Worm (Caenorhabditis elegans) whole organism, L4 larva: ENCODE data around the gene nhr-28.

Experiments
- F49E8.2 ChIP-seq: sonication (generic microtip); optimal IDR thresholded peaks from 2 replicates; lab custom pipeline; 2016; ENCODE audit warnings: missing compliant biosample characterization, mild to moderate bottlenecking, missing genetic modification characterization, borderline replicate concordance
- Y5F2A.4 ChIP-seq: fragments of 200-800 bp; sonication (Bioruptor generic); optimal IDR thresholded peaks from 2 replicates; lab custom pipeline; 2018; ENCODE audit warnings: mild to moderate bottlenecking, missing genetic modification characterization, missing compliant biosample characterization
- daf-8 ChIP-seq: fragments of 200-800 bp; sonication (Bioruptor generic); IDR thresholded peaks from 2 replicates; pipeline ENCODE4 v1.3.6; 2022; ENCODE audit warnings: missing genetic modification characterization, missing compliant biosample characterization
- lin-15B ChIP-seq: fragments of 150-350 bp; sonication (generic microtip); optimal IDR thresholded peaks from 3 replicates; lab custom pipeline; 2014; ENCODE audit warnings: missing biosample characterization, missing genetic modification characterization
- pha-4 ChIP-seq, 2 experiments: fragments of 150-350 bp in 1 of 2; fragments of 200-800 bp in 1 of 2; sonication (Bioruptor generic) in 1 of 2; IDR thresholded peaks in 1 of 2; optimal IDR thresholded peaks in 1 of 2; 2 replicates each; pipeline versions ENCODE4 v1.3.6 to Lab custom; 2014 to 2022; ENCODE audit warnings: missing genetic modification characterization in 2 of 2, missing genetic modification reagents in 2 of 2, missing biosample characterization in 1 of 2, missing compliant biosample characterization in 1 of 2
- unc-39 ChIP-seq: sonication (generic microtip); optimal IDR thresholded peaks from 2 replicates; lab custom pipeline; 2017; ENCODE audit warnings: missing biosample characterization, missing genetic modification characterization

DNA sequence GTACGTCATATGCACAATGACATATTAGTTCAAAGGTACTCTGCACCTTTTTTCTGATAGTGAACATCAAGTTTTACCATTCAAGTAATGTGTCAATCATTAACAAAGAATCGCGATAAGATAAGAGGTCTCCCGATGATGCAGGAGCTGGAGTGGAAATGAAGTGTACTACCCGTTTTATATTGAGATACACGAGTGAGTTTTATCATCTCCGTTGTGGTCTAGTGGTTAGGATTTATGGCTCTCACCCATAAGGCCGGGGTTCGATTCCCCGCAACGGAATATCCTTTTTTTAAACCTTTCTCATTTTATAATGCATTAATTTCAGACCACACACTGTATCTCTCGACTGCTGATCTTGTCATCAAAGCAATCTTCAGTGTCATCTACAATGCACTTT, 23.1 kb downstream of the nhr-28 start:
- TF ChIP-seq daf-8 (GFP tag; lab: Robert Waterston, UW): no peak
- no peak for TF ChIP-seq Y5F2A.4 (GFP tag; lab: Kevin White, UChicago)
- peak; percentile 12 for TF ChIP-seq F49E8.2
- TF ChIP-seq pha-4 (GFP tag; IDR thresholded peaks at IDR 0.05; lab: Robert Waterston, UW): peak; percentile 81; the same call in 1 of the 2 replicates
- no peak for TF ChIP-seq pha-4 (tag; optimal IDR thresholded peaks at IDR 0.05; lab: Kevin White, UChicago)
- TF ChIP-seq unc-39 (tag; lab: Kevin White, UChicago): no peak
- no peak for TF ChIP-seq lin-15B (tag; lab: Kevin White, UChicago)
